Fruit fly (Drosophila melanogaster) whole organism, embryonic: ENCODE measurements around the gene Dph3.

Source experiments
- Abd-B ChIP-seq: fragments of 200-800 bp; sonication (Bioruptor generic); optimal IDR thresholded peaks from 2 replicates; lab custom pipeline; 2018; ENCODE audit warnings: missing biosample characterization, mild to moderate bottlenecking, missing genetic modification characterization, moderate library complexity
- Aef1 ChIP-seq: fragments of 200-800 bp; sonication (Bioruptor generic); IDR thresholded peaks from 3 replicates; pipeline ENCODE4 v1.3.6; 2022; ENCODE audit warnings: missing biosample characterization, missing genetic modification characterization
- Bgb ChIP-seq: fragments of 200-800 bp; sonication (Bioruptor generic); IDR thresholded peaks from 2 replicates; pipeline ENCODE4 v1.3.6; 2022; ENCODE audit warnings: missing biosample characterization, missing genetic modification characterization; ENCODE audit not compliant: partially characterized antibody
- BtbVII ChIP-seq: fragments of 200-800 bp; sonication (Bioruptor generic); optimal IDR thresholded peaks from 3 replicates; lab custom pipeline; 2017; ENCODE audit warnings: missing biosample characterization, mild to moderate bottlenecking, missing genetic modification characterization
- CG10209 ChIP-seq: fragments of 200-800 bp; sonication (Bioruptor generic); optimal IDR thresholded peaks from 3 replicates; lab custom pipeline; 2017; ENCODE audit warnings: missing biosample characterization, mild to moderate bottlenecking, missing genetic modification characterization, missing genetic modification reagents
- CG11247 ChIP-seq: fragments of 200-800 bp; sonication (Bioruptor generic); IDR thresholded peaks from 2 replicates; pipeline ENCODE4 v1.3.6; 2022; ENCODE audit warnings: missing biosample characterization, missing genetic modification characterization
- CG1233 ChIP-seq: fragments of 200-800 bp; sonication (Bioruptor generic); optimal IDR thresholded peaks from 4 replicates; lab custom pipeline; 2018; ENCODE audit warnings: missing biosample characterization, mild to moderate bottlenecking, missing genetic modification characterization
- CG12391 ChIP-seq: fragments of 200-800 bp; sonication (Bioruptor generic); optimal IDR thresholded peaks from 3 replicates; lab custom pipeline; 2018; ENCODE audit warnings: missing biosample characterization, mild to moderate bottlenecking, missing genetic modification characterization, moderate library complexity
- CG12942 ChIP-seq: fragments of 200-800 bp; sonication (Bioruptor generic); optimal IDR thresholded peaks from 3 replicates; lab custom pipeline; 2016; ENCODE audit warnings: missing biosample characterization, missing genetic modification characterization
- CG15011 ChIP-seq: fragments of 200-800 bp; sonication (Bioruptor generic); optimal IDR thresholded peaks from 3 replicates; lab custom pipeline; 2018; ENCODE audit warnings: missing biosample characterization, mild to moderate bottlenecking, missing genetic modification characterization
- CG15269 ChIP-seq: fragments of 200-800 bp; sonication (Bioruptor generic); optimal IDR thresholded peaks from 2 replicates; lab custom pipeline; 2018; ENCODE audit warnings: missing biosample characterization, mild to moderate bottlenecking, missing genetic modification characterization, moderate library complexity
- CG15514 ChIP-seq: fragments of 200-800 bp; sonication (Bioruptor generic); optimal IDR thresholded peaks from 3 replicates; lab custom pipeline; 2017; ENCODE audit warnings: missing biosample characterization, missing genetic modification characterization, mild to moderate bottlenecking, moderate library complexity, missing genetic modification reagents
- CG16863 ChIP-seq: fragments of 200-800 bp; sonication (Bioruptor generic); optimal IDR thresholded peaks from 3 replicates; lab custom pipeline; 2016; ENCODE audit warnings: missing biosample characterization, missing genetic modification characterization
- CG18011 ChIP-seq: fragments of 200-800 bp; sonication (Bioruptor generic); optimal IDR thresholded peaks from 2 replicates; lab custom pipeline; 2017; ENCODE audit warnings: missing biosample characterization, missing genetic modification characterization, mild to moderate bottlenecking, moderate library complexity, missing genotype
- CG2678 ChIP-seq: fragments of 200-800 bp; sonication (Bioruptor generic); optimal IDR thresholded peaks from 3 replicates; lab custom pipeline; 2019; ENCODE audit warnings: missing biosample characterization, mild to moderate bottlenecking, missing genetic modification characterization, moderate library complexity
- CG2712 ChIP-seq: fragments of 200-800 bp; optimal IDR thresholded peaks from 3 replicates; lab custom pipeline; 2019; ENCODE audit warnings: missing biosample characterization, mild to moderate bottlenecking, missing genetic modification characterization, moderate library complexity
- CG31441 ChIP-seq: fragments of 200-800 bp; sonication (Bioruptor generic); IDR thresholded peaks from 2 replicates; pipeline ENCODE4 v1.3.6; 2022; ENCODE audit warnings: missing biosample characterization, missing genetic modification characterization
- CG3838 ChIP-seq: fragments of 200-800 bp; sonication (Bioruptor generic); optimal IDR thresholded peaks from 3 replicates; lab custom pipeline; 2016; ENCODE audit warnings: missing biosample characterization, missing genetic modification characterization
- CG4360 ChIP-seq: fragments of 200-800 bp; sonication (Bioruptor generic); IDR thresholded peaks from 2 replicates; pipeline ENCODE4 v1.3.6; 2022; ENCODE audit warnings: missing biosample characterization, missing genetic modification characterization
- CG7271 ChIP-seq: fragments of 200-800 bp; sonication (Bioruptor generic); optimal IDR thresholded peaks from 2 replicates; lab custom pipeline; 2018; ENCODE audit warnings: missing biosample characterization, mild to moderate bottlenecking, missing genetic modification characterization, moderate library complexity
- CG7357 ChIP-seq: fragments of 200-800 bp; sonication (Bioruptor generic); IDR thresholded peaks from 3 replicates; pipeline ENCODE4 v1.3.6; 2022; ENCODE audit warnings: missing biosample characterization, missing genetic modification characterization
- CG7372 ChIP-seq: fragments of 200-800 bp; sonication (Bioruptor generic); IDR thresholded peaks from 2 replicates; pipeline ENCODE4 v1.3.6; 2022; ENCODE audit warnings: missing biosample characterization, missing genetic modification characterization
- CG7556 ChIP-seq: fragments of 200-800 bp; sonication (Bioruptor generic); optimal IDR thresholded peaks from 2 replicates; lab custom pipeline; 2017; ENCODE audit warnings: missing biosample characterization, mild to moderate bottlenecking, missing genetic modification characterization
- CG7839 ChIP-seq: fragments of 200-800 bp; sonication (Bioruptor generic); optimal IDR thresholded peaks from 3 replicates; lab custom pipeline; 2018; ENCODE audit warnings: missing biosample characterization, mild to moderate bottlenecking, missing genetic modification characterization, moderate library complexity
- CG8089 ChIP-seq: fragments of 200-800 bp; sonication (Bioruptor generic); optimal IDR thresholded peaks from 3 replicates; lab custom pipeline; 2016; ENCODE audit warnings: missing biosample characterization, missing genetic modification characterization
- CG8924 ChIP-seq: fragments of 200-800 bp; optimal IDR thresholded peaks from 3 replicates; lab custom pipeline; 2019; ENCODE audit warnings: missing biosample characterization, mild to moderate bottlenecking, missing genetic modification characterization, moderate library complexity
- Dll ChIP-seq: fragments of 200-800 bp; sonication (Bioruptor generic); IDR thresholded peaks from 4 replicates; pipeline ENCODE4 v1.3.6; 2022; ENCODE audit warnings: missing biosample characterization, missing genetic modification characterization; ENCODE audit not compliant: partially characterized antibody
- Dref ChIP-seq: fragments of 200-800 bp; sonication (Bioruptor generic); IDR thresholded peaks from 2 replicates; pipeline ENCODE4 v1.3.6; 2022; ENCODE audit warnings: missing biosample characterization, missing genetic modification characterization
- ERR ChIP-seq: fragments of 200-800 bp; sonication (Bioruptor generic); optimal IDR thresholded peaks from 2 replicates; lab custom pipeline; 2016; ENCODE audit warnings: missing biosample characterization, missing genetic modification characterization
- Fer3 ChIP-seq: fragments of 200-800 bp; sonication (Bioruptor generic); optimal IDR thresholded peaks from 2 replicates; lab custom pipeline; 2018; ENCODE audit warnings: missing biosample characterization, mild to moderate bottlenecking, missing genetic modification characterization, moderate library complexity
- GATAe ChIP-seq: fragments of 200-800 bp; sonication (Bioruptor generic); conservative IDR thresholded peaks from 2 replicates; pipeline ENCODE4 v1.3.6; 2022; ENCODE audit warnings: missing biosample characterization, missing genetic modification characterization
- Mad ChIP-seq: fragments of 200-800 bp; sonication (Bioruptor generic); optimal IDR thresholded peaks from 2 replicates; lab custom pipeline; 2016; ENCODE audit warnings: missing biosample characterization, missing genetic modification characterization
- Nf-YA ChIP-seq: fragments of 200-800 bp; sonication (Bioruptor generic); IDR thresholded peaks from 2 replicates; pipeline ENCODE4 v1.3.6; 2022; ENCODE audit warnings: missing biosample characterization, missing genetic modification characterization
- Ptx1 ChIP-seq: fragments of 200-800 bp; sonication (Bioruptor generic); IDR thresholded peaks from 2 replicates; pipeline ENCODE4 v1.3.6; 2022; ENCODE audit warnings: missing biosample characterization, missing genetic modification characterization
- Ravus ChIP-seq: fragments of 200-800 bp; sonication (Bioruptor generic); IDR thresholded peaks from 2 replicates; pipeline ENCODE4 v1.3.6; 2022; ENCODE audit warnings: missing biosample characterization, missing genetic modification characterization
- Sin3A ChIP-seq: fragments of >200 bp; optimal IDR thresholded peaks from 2 replicates; lab custom pipeline; 2018
- Sry-β ChIP-seq: fragments of 200-800 bp; sonication (Bioruptor generic); optimal IDR thresholded peaks from 2 replicates; lab custom pipeline; 2018; ENCODE audit warnings: missing biosample characterization, mild to moderate bottlenecking, missing genetic modification characterization, moderate library complexity
- bbx ChIP-seq: fragments of 200-800 bp; sonication (Bioruptor generic); IDR thresholded peaks from 2 replicates; pipeline ENCODE4 v1.3.6; 2022; ENCODE audit warnings: missing biosample characterization, missing genetic modification characterization; ENCODE audit not compliant: partially characterized antibody
- cad ChIP-seq: fragments of >200 bp; optimal IDR thresholded peaks from 2 replicates; lab custom pipeline; 2017; ENCODE audit warnings: missing biosample characterization, missing genetic modification characterization
- caup ChIP-seq: fragments of 200-800 bp; sonication (Bioruptor generic); optimal IDR thresholded peaks from 3 replicates; lab custom pipeline; 2017; ENCODE audit warnings: missing biosample characterization, mild to moderate bottlenecking, missing genetic modification characterization, moderate library complexity; ENCODE audit not compliant: severe bottlenecking
- chinmo ChIP-seq: fragments of 200-800 bp; sonication (Bioruptor generic); IDR thresholded peaks from 4 replicates; pipeline ENCODE4 v1.3.6; 2022; ENCODE audit warnings: missing biosample characterization, missing genetic modification characterization; ENCODE audit not compliant: partially characterized antibody
- her ChIP-seq: fragments of 200-800 bp; sonication (Bioruptor generic); optimal IDR thresholded peaks from 2 replicates; lab custom pipeline; 2016; ENCODE audit warnings: missing biosample characterization, missing genetic modification characterization
- nerfin-2 ChIP-seq: fragments of 200-800 bp; sonication (Bioruptor generic); IDR thresholded peaks from 2 replicates; pipeline ENCODE4 v1.3.6; 2022; ENCODE audit warnings: missing biosample characterization, missing genetic modification characterization; ENCODE audit not compliant: partially characterized antibody
- pita ChIP-seq: fragments of 200-800 bp; sonication (Bioruptor generic); optimal IDR thresholded peaks from 2 replicates; lab custom pipeline; 2017; ENCODE audit warnings: missing biosample characterization, mild to moderate bottlenecking, missing genetic modification characterization
- pnt ChIP-seq: fragments of 200-800 bp; sonication (Bioruptor generic); optimal IDR thresholded peaks from 3 replicates; lab custom pipeline; 2016; ENCODE audit warnings: missing biosample characterization, missing genetic modification characterization
- prd ChIP-seq, 3 experiments: fragments of >200 bp in 2 of 3; fragments of 200-800 bp in 1 of 3; sonication (Bioruptor generic) in 1 of 3; optimal IDR thresholded peaks in 2 of 3; IDR thresholded peaks in 1 of 3; 2 replicates in 2 of 3; 3 replicates in 1 of 3; pipeline versions ENCODE4 v1.3.6 to Lab custom; 2017 to 2022; ENCODE audit warnings: missing biosample characterization in 1 of 3, missing genetic modification characterization in 1 of 3
- pzg ChIP-seq: fragments of 200-800 bp; sonication (Bioruptor generic); optimal IDR thresholded peaks from 3 replicates; lab custom pipeline; 2018; ENCODE audit warnings: missing biosample characterization, mild to moderate bottlenecking, missing genetic modification characterization, moderate library complexity
- sim ChIP-seq: fragments of 200-800 bp; sonication (Bioruptor generic); IDR thresholded peaks from 2 replicates; pipeline ENCODE4 v1.3.6; 2022; ENCODE audit warnings: missing biosample characterization, missing genetic modification characterization
- tio ChIP-seq: fragments of 200-800 bp; sonication (Bioruptor generic); optimal IDR thresholded peaks from 2 replicates; lab custom pipeline; 2017; ENCODE audit warnings: missing biosample characterization, missing genetic modification characterization, inconsistent platforms
- trem ChIP-seq: fragments of 200-800 bp; optimal IDR thresholded peaks from 3 replicates; lab custom pipeline; 2019; ENCODE audit warnings: missing biosample characterization, mild to moderate bottlenecking, missing genetic modification characterization, moderate library complexity

Gene Dph3

DNA sequence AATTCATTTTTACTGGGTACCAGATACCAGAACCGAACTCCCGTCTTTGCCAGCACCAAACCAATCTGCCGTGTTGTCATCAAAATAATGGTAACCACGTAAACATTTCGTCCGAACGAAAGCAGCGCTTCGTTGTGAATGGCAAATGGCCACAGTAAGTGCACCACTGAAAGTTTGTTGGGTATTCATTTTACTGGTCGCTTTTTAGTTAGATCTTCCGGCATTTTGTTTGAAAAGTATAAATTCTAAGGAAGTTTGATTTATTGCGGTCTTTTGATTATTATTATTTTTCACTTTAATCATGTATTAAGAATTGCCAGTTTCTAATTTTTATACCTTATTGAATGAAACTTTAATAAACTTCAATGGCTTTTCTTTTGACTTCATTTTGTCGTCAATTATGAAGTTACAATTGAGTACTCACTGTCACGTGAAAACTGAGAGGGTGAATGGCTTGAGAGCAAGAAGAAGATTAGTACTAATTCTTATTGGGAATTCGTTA, 17.2 kb upstream of the Dph3 start, which contains the start of gene ZnT86D (continued):
- no peak for TF ChIP-seq GATAe (GFP tag; lab: Robert Waterston, UW)
- TF ChIP-seq cad (GFP tag; lab: Kevin White, UChicago) = no peak
- TF ChIP-seq Abd-B (GFP tag; lab: Kevin White, UChicago) = peak; percentile 67
- no peak for TF ChIP-seq CG7372
- peak; percentile 70 for TF ChIP-seq Fer3
- TF ChIP-seq CG8089 (GFP tag; lab: Kevin White, UChicago) = no peak
- TF ChIP-seq CG15269 (tag; lab: Kevin White, UChicago) = peak; percentile 72
- no peak for TF ChIP-seq tio (GFP tag; lab: Kevin White, UChicago)
- no peak for TF ChIP-seq CG7271 (tag; lab: Kevin White, UChicago)
- peak; percentile 69 for TF ChIP-seq CG8924
- no peak for TF ChIP-seq pita
- peak; percentile 68 for TF ChIP-seq CG7556
- no peak; the same call in 1 of the 2 replicates for TF ChIP-seq bbx (GFP tag; lab: Robert Waterston, UW)
- peak; percentile 49; the same call in 2 of the 3 replicates for TF ChIP-seq Aef1 (GFP tag; lab: Robert Waterston, UW)
- no peak for TF ChIP-seq ERR
- no peak for TF ChIP-seq prd (optimal IDR thresholded peaks at IDR 0.05; lab: Kevin White, UChicago)
- peak; percentile 69 for TF ChIP-seq prd (GFP tag; IDR thresholded peaks at IDR 0.05; lab: Robert Waterston, UW)
- no peak for TF ChIP-seq chinmo
- peak; percentile 75 for TF ChIP-seq CG12391 (tag; lab: Kevin White, UChicago)
- TF ChIP-seq Bgb (GFP tag; lab: Robert Waterston, UW) = no peak
- no peak for TF ChIP-seq Dll (GFP tag; lab: Robert Waterston, UW)
- no peak for TF ChIP-seq Nf-YA (GFP tag; lab: Robert Waterston, UW)
- peak; percentile 68 for TF ChIP-seq Ptx1 (GFP tag; lab: Robert Waterston, UW)
- no peak for TF ChIP-seq BtbVII (GFP tag; lab: Kevin White, UChicago)
- no peak for TF ChIP-seq CG4360
- no peak for TF ChIP-seq nerfin-2 (GFP tag; lab: Robert Waterston, UW)
- TF ChIP-seq CG2712 = peak; percentile 78
- TF ChIP-seq pzg (GFP tag; lab: Kevin White, UChicago) = peak; percentile 64
- TF ChIP-seq CG15514 (GFP tag; lab: Kevin White, UChicago) = peak; percentile 61
- peak; percentile 72 for TF ChIP-seq CG31441
- peak; percentile 28 for TF ChIP-seq Sin3A (lab: Kevin White, UChicago)
- TF ChIP-seq CG11247 (GFP tag; lab: Robert Waterston, UW) = no peak
- peak; percentile 50 for TF ChIP-seq caup (GFP tag; lab: Kevin White, UChicago)
- no peak for TF ChIP-seq sim (GFP tag; lab: Robert Waterston, UW)
- TF ChIP-seq CG10209 (GFP tag; lab: Kevin White, UChicago) = peak; percentile 53
- peak; percentile 21 for TF ChIP-seq CG15011 (GFP tag; lab: Kevin White, UChicago)
- TF ChIP-seq Ravus (GFP tag; lab: Robert Waterston, UW) = no peak
- TF ChIP-seq Mad (GFP tag; lab: Kevin White, UChicago) = peak; percentile 42
- peak; percentile 71 for TF ChIP-seq Sry-β (GFP tag; lab: Kevin White, UChicago)
- TF ChIP-seq CG7839 (tag; lab: Kevin White, UChicago) = peak; percentile 71
- peak; percentile 8 for TF ChIP-seq CG18011 (GFP tag; lab: Kevin White, UChicago)
- peak; percentile 46 for TF ChIP-seq CG1233 (GFP tag; lab: Kevin White, UChicago)
- TF ChIP-seq CG2678 (tag; lab: Kevin White, UChicago) = peak; percentile 83
- TF ChIP-seq CG12942 = no peak
- TF ChIP-seq pnt = peak; percentile 22
- TF ChIP-seq CG7357 (GFP tag; lab: Robert Waterston, UW) = peak; percentile 24; the same call in 1 of the 3 replicates
- TF ChIP-seq CG3838 (GFP tag; lab: Kevin White, UChicago) = peak; percentile 26
- TF ChIP-seq her (GFP tag; lab: Kevin White, UChicago) = no peak
- TF ChIP-seq Dref (GFP tag; lab: Robert Waterston, UW) = no peak
- peak; percentile 30 for TF ChIP-seq CG16863
- peak; percentile 44 for TF ChIP-seq trem (tag; lab: Kevin White, UChicago)
